Fruit fly (Drosophila melanogaster) whole organism, embryonic: Measurements from ENCODE around the gene Dpm1.

Experiments
- Awh ChIP-seq: fragments of 200-800 bp; sonication (Bioruptor generic); IDR thresholded peaks from 2 replicates; pipeline ENCODE4, ENCODE4 v1.3.6; 2022; ENCODE audit warnings: missing biosample characterization, missing genetic modification characterization
- Bdp1 ChIP-seq: fragments of 200-800 bp; sonication (Bioruptor generic); optimal IDR thresholded peaks from 3 replicates; lab custom pipeline; 2016; ENCODE audit warnings: missing biosample characterization, missing genetic modification characterization
- BtbVII ChIP-seq: fragments of 200-800 bp; sonication (Bioruptor generic); optimal IDR thresholded peaks from 3 replicates; lab custom pipeline; 2017; ENCODE audit warnings: missing biosample characterization, mild to moderate bottlenecking, missing genetic modification characterization
- CG10959 ChIP-seq: fragments of 200-800 bp; sonication (Bioruptor generic); IDR thresholded peaks from 2 replicates; pipeline ENCODE4 v1.3.6; 2022; ENCODE audit warnings: missing biosample characterization, missing genetic modification characterization
- CG11247 ChIP-seq: fragments of 200-800 bp; sonication (Bioruptor generic); IDR thresholded peaks from 2 replicates; pipeline ENCODE4 v1.3.6; 2022; ENCODE audit warnings: missing biosample characterization, missing genetic modification characterization
- CG11504 ChIP-seq: fragments of 200-800 bp; sonication (Bioruptor generic); optimal IDR thresholded peaks from 3 replicates; lab custom pipeline; 2019; ENCODE audit warnings: missing biosample characterization, mild to moderate bottlenecking, missing genetic modification characterization, moderate library complexity
- CG11696 ChIP-seq: fragments of 200-800 bp; sonication (Bioruptor generic); IDR thresholded peaks from 2 replicates; pipeline ENCODE4 v1.3.6; 2022; ENCODE audit warnings: missing biosample characterization, missing genetic modification characterization
- CG12659 ChIP-seq: fragments of 200-800 bp; sonication (Bioruptor generic); optimal IDR thresholded peaks from 3 replicates; lab custom pipeline; 2017; ENCODE audit warnings: mild to moderate bottlenecking, missing biosample characterization, missing genetic modification reagents, missing genetic modification characterization
- CG13775 ChIP-seq: fragments of 200-800 bp; sonication (Bioruptor generic); optimal IDR thresholded peaks from 3 replicates; lab custom pipeline; 2017; ENCODE audit warnings: missing biosample characterization, mild to moderate bottlenecking, missing genetic modification characterization
- CG14050 ChIP-seq: fragments of 200-800 bp; sonication (Bioruptor generic); IDR thresholded peaks from 3 replicates; pipeline ENCODE4 v1.3.6; 2022; ENCODE audit warnings: missing biosample characterization, missing genetic modification characterization
- CG1647 ChIP-seq: fragments of 200-800 bp; sonication (Bioruptor generic); optimal IDR thresholded peaks from 3 replicates; lab custom pipeline; 2016; ENCODE audit warnings: missing biosample characterization, missing genetic modification characterization
- CG16815 ChIP-seq: fragments of 200-800 bp; sonication (Bioruptor generic); optimal IDR thresholded peaks from 3 replicates; lab custom pipeline; 2017; ENCODE audit warnings: missing biosample characterization, mild to moderate bottlenecking, missing genetic modification characterization
- CG17186 ChIP-seq: fragments of 200-800 bp; sonication (Bioruptor generic); optimal IDR thresholded peaks from 3 replicates; lab custom pipeline; 2017; ENCODE audit warnings: missing biosample characterization, missing genetic modification reagents, missing genetic modification characterization
- CG2120 ChIP-seq: fragments of 200-800 bp; sonication (Bioruptor generic); optimal IDR thresholded peaks from 3 replicates; lab custom pipeline; 2016; ENCODE audit warnings: missing biosample characterization, missing genetic modification characterization
- CG30020 ChIP-seq: fragments of 200-800 bp; optimal IDR thresholded peaks from 2 replicates; lab custom pipeline; 2019; ENCODE audit warnings: missing biosample characterization, mild to moderate bottlenecking, missing genetic modification characterization, moderate library complexity
- CG31388 ChIP-seq: fragments of 200-800 bp; sonication (Bioruptor generic); optimal IDR thresholded peaks from 2 replicates; lab custom pipeline; 2016; ENCODE audit warnings: missing biosample characterization, missing genetic modification characterization
- CG33213 ChIP-seq: fragments of 200-800 bp; sonication (Bioruptor generic); optimal IDR thresholded peaks from 3 replicates; lab custom pipeline; 2016; ENCODE audit warnings: missing biosample characterization, missing genetic modification characterization
- CG42726 ChIP-seq: fragments of 200-800 bp; sonication (Bioruptor generic); IDR thresholded peaks from 2 replicates; pipeline ENCODE4 v1.3.6; 2022; ENCODE audit warnings: missing biosample characterization, missing genetic modification characterization; ENCODE audit not compliant: partially characterized antibody
- CG4282 ChIP-seq: fragments of 200-800 bp; sonication (Bioruptor generic); optimal IDR thresholded peaks from 2 replicates; lab custom pipeline; 2016; ENCODE audit warnings: missing biosample characterization, missing genetic modification characterization
- CG43689 ChIP-seq: fragments of 200-800 bp; sonication (Bioruptor generic); IDR thresholded peaks from 2 replicates; pipeline ENCODE4 v1.3.6; 2022; ENCODE audit warnings: missing biosample characterization, missing genetic modification characterization
- CG5953 ChIP-seq: fragments of 200-800 bp; sonication (Bioruptor generic); IDR thresholded peaks from 2 replicates; pipeline ENCODE4 v1.3.6; 2022; ENCODE audit warnings: missing biosample characterization, missing genetic modification characterization
- CG8478 ChIP-seq: fragments of >200 bp; optimal IDR thresholded peaks from 2 replicates; lab custom pipeline; 2018
- Camta ChIP-seq: fragments of 200-800 bp; sonication (Bioruptor generic); optimal IDR thresholded peaks from 2 replicates; lab custom pipeline; 2016; ENCODE audit warnings: missing biosample characterization, missing genetic modification characterization
- ERR ChIP-seq: fragments of 200-800 bp; sonication (Bioruptor generic); optimal IDR thresholded peaks from 2 replicates; lab custom pipeline; 2016; ENCODE audit warnings: missing biosample characterization, missing genetic modification characterization
- Elba2 ChIP-seq: fragments of 200-800 bp; sonication (Bioruptor generic); optimal IDR thresholded peaks from 3 replicates; lab custom pipeline; 2016; ENCODE audit warnings: missing biosample characterization, missing genetic modification characterization
- Fer3 ChIP-seq: fragments of 200-800 bp; sonication (Bioruptor generic); optimal IDR thresholded peaks from 2 replicates; lab custom pipeline; 2018; ENCODE audit warnings: missing biosample characterization, mild to moderate bottlenecking, missing genetic modification characterization, moderate library complexity
- Gsc ChIP-seq: fragments of 200-800 bp; sonication (Bioruptor generic); IDR thresholded peaks from 2 replicates; pipeline ENCODE4 v1.3.6; 2022; ENCODE audit warnings: missing biosample characterization, missing genetic modification characterization
- Hr39 ChIP-seq: fragments of >200 bp; optimal IDR thresholded peaks from 2 replicates; lab custom pipeline; 2017
- Med ChIP-seq: fragments of 200-800 bp; sonication (Bioruptor generic); peaks from one replicate; lab custom pipeline; 2016; ENCODE audit warnings: missing biosample characterization, missing genetic modification characterization, mild to moderate bottlenecking, inconsistent platforms, moderate library complexity
- Ravus ChIP-seq: fragments of 200-800 bp; sonication (Bioruptor generic); IDR thresholded peaks from 2 replicates; pipeline ENCODE4 v1.3.6; 2022; ENCODE audit warnings: missing biosample characterization, missing genetic modification characterization
- Scr ChIP-seq: fragments of 200-800 bp; sonication (Bioruptor generic); IDR thresholded peaks from 2 replicates; pipeline ENCODE4 v1.3.6; 2022; ENCODE audit warnings: missing biosample characterization, missing genetic modification characterization; ENCODE audit not compliant: partially characterized antibody
- Spps ChIP-seq: fragments of 200-800 bp; sonication (Bioruptor generic); optimal IDR thresholded peaks from 2 replicates; lab custom pipeline; 2018; ENCODE audit warnings: missing biosample characterization, mild to moderate bottlenecking, missing genetic modification characterization
- Ssrp ChIP-seq: fragments of 200-800 bp; sonication (Bioruptor generic); optimal IDR thresholded peaks from 2 replicates; lab custom pipeline; 2018; ENCODE audit warnings: missing biosample characterization, mild to moderate bottlenecking, missing genetic modification characterization, moderate library complexity
- Taf1 ChIP-seq: fragments of 200-800 bp; sonication (Bioruptor generic); IDR thresholded peaks from 2 replicates; pipeline ENCODE4 v1.3.6; 2022; ENCODE audit warnings: missing biosample characterization, missing genetic modification characterization
- abd-A ChIP-seq: fragments of 200-800 bp; sonication (Bioruptor generic); optimal IDR thresholded peaks from 3 replicates; lab custom pipeline; 2019; ENCODE audit warnings: missing biosample characterization, mild to moderate bottlenecking, missing genetic modification characterization, moderate library complexity
- amos ChIP-seq: fragments of 200-800 bp; sonication (Bioruptor generic); IDR thresholded peaks from 2 replicates; pipeline ENCODE4 v1.3.6; 2022; ENCODE audit warnings: missing biosample characterization, missing genetic modification characterization; ENCODE audit not compliant: partially characterized antibody
- aop ChIP-seq: fragments of 200-800 bp; sonication (Bioruptor generic); IDR thresholded peaks from 2 replicates; pipeline ENCODE4 v1.3.6; 2022; ENCODE audit warnings: missing biosample characterization, missing genetic modification characterization
- cg ChIP-seq: fragments of 200-800 bp; sonication (Bioruptor generic); optimal IDR thresholded peaks from 3 replicates; lab custom pipeline; 2019; ENCODE audit warnings: missing biosample characterization, mild to moderate bottlenecking, missing genetic modification characterization, moderate library complexity
- chm ChIP-seq: fragments of 200-800 bp; sonication (Bioruptor generic); IDR thresholded peaks from 2 replicates; pipeline ENCODE4 v1.3.6; 2022; ENCODE audit warnings: missing biosample characterization, missing genetic modification characterization
- crol ChIP-seq: fragments of 200-800 bp; sonication (Bioruptor generic); IDR thresholded peaks from 2 replicates; pipeline ENCODE4 v1.3.6; 2022; ENCODE audit warnings: missing biosample characterization, missing genetic modification characterization
- dimm ChIP-seq: fragments of 200-800 bp; sonication (Bioruptor generic); IDR thresholded peaks from 2 replicates; pipeline ENCODE4 v1.3.6; 2022; ENCODE audit warnings: missing biosample characterization, missing genetic modification characterization
- dysf ChIP-seq: fragments of 200-800 bp; sonication (Bioruptor generic); IDR thresholded peaks from 3 replicates; pipeline ENCODE4 v1.3.6; 2022; ENCODE audit warnings: missing biosample characterization, missing genetic modification characterization
- ewg ChIP-seq: fragments of 200-800 bp; sonication (Bioruptor generic); optimal IDR thresholded peaks from 3 replicates; lab custom pipeline; 2017; ENCODE audit warnings: mild to moderate bottlenecking, missing biosample characterization, missing genetic modification reagents, missing genetic modification characterization
- ftz-f1 ChIP-seq: fragments of 200-800 bp; sonication (Bioruptor generic); optimal IDR thresholded peaks from 2 replicates; lab custom pipeline; 2016; ENCODE audit warnings: missing biosample characterization, missing genetic modification characterization
- gcm2 ChIP-seq: fragments of 200-800 bp; sonication (Bioruptor generic); optimal IDR thresholded peaks from 2 replicates; lab custom pipeline; 2016; ENCODE audit warnings: missing biosample characterization, missing genetic modification characterization
- gt ChIP-seq: fragments of 200-800 bp; sonication (Bioruptor generic); IDR thresholded peaks from 2 replicates; pipeline ENCODE4 v1.3.6; 2022; ENCODE audit warnings: missing biosample characterization, missing genetic modification characterization
- ind ChIP-seq: fragments of 200-800 bp; sonication (Bioruptor generic); optimal IDR thresholded peaks from 3 replicates; lab custom pipeline; 2016; ENCODE audit warnings: missing biosample characterization, missing genetic modification characterization
- nom ChIP-seq: fragments of 200-800 bp; sonication (Bioruptor generic); optimal IDR thresholded peaks from 2 replicates; lab custom pipeline; 2017; ENCODE audit warnings: missing biosample characterization, missing genetic modification characterization, mild to moderate bottlenecking, moderate library complexity, missing genetic modification reagents
- onecut ChIP-seq: fragments of 200-800 bp; sonication (Bioruptor generic); IDR thresholded peaks from 2 replicates; pipeline ENCODE4 v1.3.6; 2022; ENCODE audit warnings: missing biosample characterization, missing genetic modification characterization
- sisA ChIP-seq: fragments of 200-800 bp; sonication (Bioruptor generic); IDR thresholded peaks from 2 replicates; pipeline ENCODE4 v1.3.6; 2022; ENCODE audit warnings: missing biosample characterization, missing genetic modification characterization
- sug ChIP-seq: fragments of 200-800 bp; optimal IDR thresholded peaks from 2 replicates; lab custom pipeline; 2019; ENCODE audit warnings: missing biosample characterization, mild to moderate bottlenecking, missing genetic modification characterization, moderate library complexity
- twi ChIP-seq: fragments of 200-800 bp; optimal IDR thresholded peaks from 2 replicates; lab custom pipeline; 2019; ENCODE audit warnings: missing biosample characterization, mild to moderate bottlenecking, missing genetic modification characterization, moderate library complexity

The Dpm1 gene

dm6 chr2L:19537779-19538456 is 11.8 kb upstream of the Dpm1 start, which contains the start of gene CG13082 (continued):
- TF ChIP-seq Ssrp (peak; percentile 35), CG10959 (GFP tag; lab: Robert Waterston, UW) (0 out of 2 replicates have a peak, but pooled peaks have one; percentile 18), ewg (GFP tag; lab: Kevin White, UChicago) (peak; percentile 52), CG12659 (peak; percentile 5), dimm (no peak), twi (peak; percentile 39), CG31388 (no peak), CG5953 (GFP tag; lab: Robert Waterston, UW) (no peak), Camta (GFP tag; lab: Kevin White, UChicago) (peak; percentile 50), aop (GFP tag; lab: Robert Waterston, UW) (no peak), crol (peak; percentile 65), Scr (no peak), CG30020 (tag; lab: Kevin White, UChicago) (peak; percentile 12), CG8478 (lab: Kevin White, UChicago) (no peak), CG11247 (GFP tag; lab: Robert Waterston, UW) (no peak), CG42726 (GFP tag; lab: Robert Waterston, UW) (no peak), gcm2 (GFP tag; lab: Kevin White, UChicago) (no peak), CG13775 (GFP tag; lab: Kevin White, UChicago) (peak; percentile 54), cg (no peak), Ravus (GFP tag; lab: Robert Waterston, UW) (no peak), CG14050 (GFP tag; lab: Robert Waterston, UW) (no peak), CG33213 (GFP tag; lab: Kevin White, UChicago) (no peak), CG11696 (GFP tag; lab: Robert Waterston, UW) (no peak), ERR (GFP tag; lab: Kevin White, UChicago) (no peak), Elba2 (GFP tag; lab: Kevin White, UChicago) (no peak), CG4282 (GFP tag; lab: Kevin White, UChicago) (no peak), CG11504 (tag; lab: Kevin White, UChicago) (peak; percentile 64), Hr39 (lab: Kevin White, UChicago) (peak; percentile 6), CG1647 (no peak), Bdp1 (GFP tag; lab: Kevin White, UChicago) (no peak), Fer3 (tag; lab: Kevin White, UChicago) (no peak), CG43689 (GFP tag; lab: Robert Waterston, UW) (no peak), nom (GFP tag; lab: Kevin White, UChicago) (peak; percentile 53), CG16815 (peak; percentile 36), abd-A (tag; lab: Kevin White, UChicago) (no peak), Taf1 (no peak), Spps (tag; lab: Kevin White, UChicago) (peak; percentile 75), CG2120 (GFP tag; lab: Kevin White, UChicago) (no peak), sisA (GFP tag; lab: Robert Waterston, UW) (peak; percentile 42; the same call in 1 of the 2 replicates), Awh (GFP tag; lab: Robert Waterston, UW) (peak; percentile 27; the same call in 1 of the 2 replicates), ind (GFP tag; lab: Kevin White, UChicago) (peak; percentile 33), onecut (GFP tag; lab: Robert Waterston, UW) (peak; percentile 13; the same call in 1 of the 2 replicates), dysf (0 out of 3 replicates have a peak, but pooled peaks have one; percentile 17), amos (no peak), sug (tag; lab: Kevin White, UChicago) (no peak), Gsc (GFP tag; lab: Robert Waterston, UW) (no peak), chm (GFP tag; lab: Robert Waterston, UW) (no peak), gt (GFP tag; lab: Robert Waterston, UW) (no peak), CG17186 (GFP tag; lab: Kevin White, UChicago) (no peak), Med (GFP tag; lab: Kevin White, UChicago) (peak; percentile 50), ftz-f1 (GFP tag; lab: Kevin White, UChicago) (no peak), BtbVII (no peak)
